Fruit fly (Drosophila melanogaster) whole organism, prepupa: ENCODE data around the gene CG9503.
A peak's percentile ranks its signal among the peaks of the same experiment; 100 is the strongest.

Experiments
- Blimp-1 ChIP-seq: fragments of 200-800 bp; sonication (Bioruptor generic); optimal IDR thresholded peaks from 3 replicates; lab custom pipeline; 2017; ENCODE audit warnings: missing biosample characterization, missing genetic modification characterization, mild to moderate bottlenecking, moderate library complexity, missing genetic modification reagents
- CG10631 ChIP-seq: fragments of 200-800 bp; sonication (Bioruptor generic); optimal IDR thresholded peaks from 2 replicates; lab custom pipeline; 2016; ENCODE audit warnings: missing biosample characterization, missing genetic modification characterization
- CG10669 ChIP-seq: fragments of 200-800 bp; sonication (Bioruptor generic); optimal IDR thresholded peaks from 3 replicates; lab custom pipeline; 2018; ENCODE audit warnings: missing biosample characterization, mild to moderate bottlenecking, missing genetic modification characterization, moderate library complexity
- CG11294 ChIP-seq: fragments of 200-800 bp; sonication (Bioruptor generic); IDR thresholded peaks from 2 replicates; pipeline ENCODE4 v1.3.6; 2022; ENCODE audit warnings: missing biosample characterization, missing genetic modification characterization
- CG11762 ChIP-seq: fragments of 200-800 bp; sonication (Bioruptor generic); optimal IDR thresholded peaks from 3 replicates; lab custom pipeline; 2016; ENCODE audit warnings: missing biosample characterization, missing genetic modification characterization; ENCODE audit not compliant: insufficient read depth
- CG11902 ChIP-seq: fragments of 200-800 bp; sonication (Bioruptor generic); optimal IDR thresholded peaks from 3 replicates; lab custom pipeline; 2016; ENCODE audit warnings: missing biosample characterization, missing genetic modification characterization
- CG1621 ChIP-seq: fragments of 200-800 bp; sonication (Bioruptor generic); optimal IDR thresholded peaks from 3 replicates; lab custom pipeline; 2018; ENCODE audit warnings: missing biosample characterization, mild to moderate bottlenecking, missing genetic modification characterization
- CG16779 ChIP-seq: fragments of 200-800 bp; sonication (Bioruptor generic); optimal IDR thresholded peaks from 3 replicates; lab custom pipeline; 2017; ENCODE audit warnings: missing biosample characterization, mild to moderate bottlenecking, missing genetic modification characterization
- CG3032 ChIP-seq: fragments of 200-800 bp; optimal IDR thresholded peaks from 2 replicates; lab custom pipeline; 2019; ENCODE audit warnings: missing biosample characterization, mild to moderate bottlenecking, missing genetic modification characterization, moderate library complexity
- CG31627 ChIP-seq: fragments of 200-800 bp; sonication (Bioruptor generic); optimal IDR thresholded peaks from 3 replicates; lab custom pipeline; 2016; ENCODE audit warnings: missing biosample characterization, missing genetic modification characterization
- CG34406 ChIP-seq: fragments of 200-800 bp; sonication (Bioruptor generic); optimal IDR thresholded peaks from 3 replicates; lab custom pipeline; 2016; ENCODE audit warnings: missing biosample characterization, missing genetic modification characterization
- CG3919 ChIP-seq: fragments of 200-800 bp; sonication (Bioruptor generic); optimal IDR thresholded peaks from 3 replicates; lab custom pipeline; 2016; ENCODE audit warnings: missing biosample characterization, missing genetic modification characterization
- CG6163 ChIP-seq: fragments of 200-800 bp; sonication (Bioruptor generic); IDR thresholded peaks from 3 replicates; pipeline ENCODE4 v1.3.6; 2022; ENCODE audit warnings: missing biosample characterization, missing genetic modification characterization
- CG6276 ChIP-seq: fragments of 200-800 bp; sonication (Bioruptor generic); optimal IDR thresholded peaks from 2 replicates; lab custom pipeline; 2017; ENCODE audit warnings: missing biosample characterization, mild to moderate bottlenecking, missing genetic modification characterization
- CG6792 ChIP-seq: fragments of 200-800 bp; sonication (Bioruptor generic); optimal IDR thresholded peaks from 3 replicates; lab custom pipeline; 2016; ENCODE audit warnings: missing biosample characterization, missing genetic modification characterization
- CG8119 ChIP-seq: fragments of 200-800 bp; sonication (Bioruptor generic); IDR thresholded peaks from 3 replicates; pipeline ENCODE4 v1.3.6; 2022; ENCODE audit warnings: missing biosample characterization, missing genetic modification characterization
- CG8632 ChIP-seq: fragments of 200-800 bp; sonication (Bioruptor generic); optimal IDR thresholded peaks from 3 replicates; lab custom pipeline; 2016; ENCODE audit warnings: missing biosample characterization, missing genetic modification characterization
- CG9139 ChIP-seq: fragments of 200-800 bp; sonication (Bioruptor generic); optimal IDR thresholded peaks from 3 replicates; lab custom pipeline; 2017; ENCODE audit warnings: missing biosample characterization, mild to moderate bottlenecking, missing genetic modification characterization
- Eip75B ChIP-seq: fragments of 200-800 bp; sonication (Bioruptor generic); optimal IDR thresholded peaks from 3 replicates; lab custom pipeline; 2016; ENCODE audit warnings: missing biosample characterization, missing genetic modification characterization
- Eip78C ChIP-seq: fragments of 200-800 bp; sonication (Bioruptor generic); peaks from one replicate; lab custom pipeline; 2016; ENCODE audit warnings: missing biosample characterization, missing genetic modification characterization
- Eip93F ChIP-seq: fragments of 200-800 bp; sonication (Bioruptor generic); optimal IDR thresholded peaks from 2 replicates; lab custom pipeline; 2016; ENCODE audit warnings: missing biosample characterization, mild to moderate bottlenecking, missing genetic modification characterization
- Ets21C ChIP-seq: fragments of 200-800 bp; sonication (Bioruptor generic); optimal IDR thresholded peaks from 3 replicates; lab custom pipeline; 2016; ENCODE audit warnings: missing biosample characterization, missing genetic modification characterization
- Ets96B ChIP-seq: fragments of 200-800 bp; optimal IDR thresholded peaks from 2 replicates; lab custom pipeline; 2019; ENCODE audit warnings: missing biosample characterization, mild to moderate bottlenecking, missing genetic modification characterization, moderate library complexity
- Gug ChIP-seq: fragments of 200-800 bp; sonication (Bioruptor generic); IDR thresholded peaks from 2 replicates; pipeline ENCODE4 v1.3.6; 2022; ENCODE audit warnings: missing biosample characterization, missing genetic modification characterization
- Hr38 ChIP-seq: sonication (Bioruptor generic); optimal IDR thresholded peaks from 2 replicates; lab custom pipeline; 2016; ENCODE audit warnings: missing biosample characterization, missing genetic modification characterization
- Hr39 ChIP-seq: fragments of 200-800 bp; sonication (Bioruptor generic); optimal IDR thresholded peaks from 2 replicates; lab custom pipeline; 2016; ENCODE audit warnings: missing biosample characterization, missing genetic modification characterization
- Hr4 ChIP-seq: fragments of 200-800 bp; sonication (Bioruptor generic); optimal IDR thresholded peaks from 3 replicates; lab custom pipeline; 2016; ENCODE audit warnings: missing biosample characterization, missing genetic modification characterization
- Lpt ChIP-seq: fragments of 200-800 bp; sonication (Bioruptor generic); optimal IDR thresholded peaks from 3 replicates; lab custom pipeline; 2016; ENCODE audit warnings: missing biosample characterization, missing genetic modification characterization
- OdsH ChIP-seq: fragments of 200-800 bp; sonication (Bioruptor generic); optimal IDR thresholded peaks from 3 replicates; lab custom pipeline; 2016; ENCODE audit warnings: missing biosample characterization, missing genetic modification characterization
- Smox ChIP-seq: fragments of 200-800 bp; sonication (Bioruptor generic); optimal IDR thresholded peaks from 3 replicates; lab custom pipeline; 2016; ENCODE audit warnings: missing biosample characterization, missing genetic modification characterization
- Sox14 ChIP-seq: fragments of 200-800 bp; sonication (Bioruptor generic); optimal IDR thresholded peaks from 3 replicates; lab custom pipeline; 2016; ENCODE audit warnings: missing biosample characterization, missing genetic modification characterization
- Sox15 ChIP-seq: fragments of 200-800 bp; sonication (Bioruptor generic); optimal IDR thresholded peaks from 3 replicates; lab custom pipeline; 2016; ENCODE audit warnings: missing biosample characterization, missing genetic modification characterization
- acj6 ChIP-seq: fragments of 200-800 bp; sonication (Bioruptor generic); optimal IDR thresholded peaks from 3 replicates; lab custom pipeline; 2016; ENCODE audit warnings: missing biosample characterization, missing genetic modification characterization
- cyc ChIP-seq: fragments of 200-800 bp; sonication (Bioruptor generic); optimal IDR thresholded peaks from 3 replicates; lab custom pipeline; 2016; ENCODE audit warnings: missing biosample characterization, missing genetic modification characterization
- eg ChIP-seq: fragments of 200-800 bp; sonication (Bioruptor generic); IDR thresholded peaks from 3 replicates; pipeline ENCODE4 v1.3.6; 2022; ENCODE audit warnings: missing biosample characterization, missing genetic modification characterization
- esn ChIP-seq: fragments of 200-800 bp; sonication (Bioruptor generic); optimal IDR thresholded peaks from 2 replicates; lab custom pipeline; 2016; ENCODE audit warnings: missing biosample characterization, mild to moderate bottlenecking, missing genetic modification characterization, moderate library complexity
- fd59A ChIP-seq: fragments of 200-800 bp; sonication (Bioruptor generic); optimal IDR thresholded peaks from 2 replicates; lab custom pipeline; 2017; ENCODE audit warnings: missing biosample characterization, mild to moderate bottlenecking, missing genetic modification characterization, missing genetic modification reagents
- fkh ChIP-seq: fragments of 200-800 bp; sonication (Bioruptor generic); optimal IDR thresholded peaks from 3 replicates; lab custom pipeline; 2017; ENCODE audit warnings: missing biosample characterization, mild to moderate bottlenecking, missing genetic modification characterization, moderate library complexity
- lz ChIP-seq: fragments of 200-800 bp; sonication (Bioruptor generic); optimal IDR thresholded peaks from 3 replicates; lab custom pipeline; 2016; ENCODE audit warnings: missing biosample characterization, missing genetic modification characterization
- net ChIP-seq: fragments of 200-800 bp; sonication (Bioruptor generic); optimal IDR thresholded peaks from 3 replicates; lab custom pipeline; 2016; ENCODE audit warnings: missing biosample characterization, missing genetic modification characterization
- pdm3 ChIP-seq: fragments of 200-800 bp; sonication (Bioruptor generic); optimal IDR thresholded peaks from 3 replicates; lab custom pipeline; 2016; ENCODE audit warnings: missing biosample characterization, missing genetic modification characterization
- salr ChIP-seq, 2 experiments: fragments of 200-800 bp; sonication (Bioruptor generic); optimal IDR thresholded peaks; 3 replicates each; lab custom pipeline; 2016 to 2018; ENCODE audit warnings: missing biosample characterization in 2 of 2, missing genetic modification characterization in 2 of 2, mild to moderate bottlenecking in 1 of 2
- spab ChIP-seq: fragments of 200-800 bp; sonication (Bioruptor generic); optimal IDR thresholded peaks from 2 replicates; lab custom pipeline; 2017; ENCODE audit warnings: missing biosample characterization, mild to moderate bottlenecking, missing genetic modification characterization, missing genetic modification reagents
- ss ChIP-seq, 2 experiments: fragments of 200-800 bp; sonication (Bioruptor generic); optimal IDR thresholded peaks; 2 replicates in 1 of 2; 3 replicates in 1 of 2; lab custom pipeline; 2017 to 2018; ENCODE audit warnings: mild to moderate bottlenecking in 2 of 2, missing biosample characterization in 2 of 2, missing genetic modification characterization in 2 of 2, moderate library complexity in 1 of 2
- svp ChIP-seq: fragments of 200-800 bp; sonication (Bioruptor generic); peaks from one replicate; lab custom pipeline; 2016; ENCODE audit warnings: missing biosample characterization, missing genetic modification characterization
- topi ChIP-seq: fragments of 200-800 bp; sonication (Bioruptor generic); optimal IDR thresholded peaks from 3 replicates; lab custom pipeline; 2016; ENCODE audit warnings: missing biosample characterization, missing genetic modification characterization
- vri ChIP-seq: fragments of 200-800 bp; sonication (Bioruptor generic); optimal IDR thresholded peaks from 3 replicates; lab custom pipeline; 2016; ENCODE audit warnings: missing biosample characterization, mild to moderate bottlenecking, missing genetic modification characterization

CG9503 gene

DNA sequence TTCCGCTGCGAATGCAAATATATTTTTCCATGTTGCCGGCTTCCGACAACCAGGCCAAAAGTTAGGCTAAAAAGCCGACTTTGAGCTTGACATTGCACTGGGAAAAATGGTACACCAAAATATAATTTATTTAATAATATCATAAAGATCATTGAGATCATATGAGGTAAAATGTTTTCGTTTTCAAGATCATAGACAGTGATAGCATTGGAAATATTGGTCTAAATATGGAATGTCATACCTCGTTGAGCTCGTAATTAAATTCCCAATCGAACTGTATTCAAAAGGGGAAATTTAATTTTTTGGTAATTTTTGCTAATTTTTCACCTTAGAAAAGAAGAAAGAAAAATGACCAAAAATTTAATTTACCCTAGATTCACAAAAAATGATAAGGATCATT lies 39.3 kb downstream of the CG9503 start (continued):
- no peak for TF ChIP-seq vri (GFP tag; lab: Kevin White, UChicago)
- no peak for TF ChIP-seq CG3919
- TF ChIP-seq Lpt (GFP tag; lab: Kevin White, UChicago), result no peak
- TF ChIP-seq fd59A (GFP tag; lab: Kevin White, UChicago), result no peak
- no peak for TF ChIP-seq fkh (GFP tag; lab: Kevin White, UChicago)
- TF ChIP-seq Gug (GFP tag; lab: Robert Waterston, UW), result no peak
- no peak for TF ChIP-seq topi (GFP tag; lab: Kevin White, UChicago)
- TF ChIP-seq Smox (GFP tag; lab: Kevin White, UChicago), result no peak
- no peak for TF ChIP-seq net
- TF ChIP-seq CG34406 (GFP tag; lab: Kevin White, UChicago), result peak; percentile 4
- no peak for TF ChIP-seq CG31627 (GFP tag; lab: Kevin White, UChicago)
- no peak for TF ChIP-seq CG8632 (GFP tag; lab: Kevin White, UChicago)
- TF ChIP-seq Eip75B (GFP tag; lab: Kevin White, UChicago), result no peak
- no peak for TF ChIP-seq cyc (GFP tag; lab: Kevin White, UChicago)
- TF ChIP-seq CG6163 (GFP tag; lab: Robert Waterston, UW), result no peak
- no peak for TF ChIP-seq lz

DNA sequence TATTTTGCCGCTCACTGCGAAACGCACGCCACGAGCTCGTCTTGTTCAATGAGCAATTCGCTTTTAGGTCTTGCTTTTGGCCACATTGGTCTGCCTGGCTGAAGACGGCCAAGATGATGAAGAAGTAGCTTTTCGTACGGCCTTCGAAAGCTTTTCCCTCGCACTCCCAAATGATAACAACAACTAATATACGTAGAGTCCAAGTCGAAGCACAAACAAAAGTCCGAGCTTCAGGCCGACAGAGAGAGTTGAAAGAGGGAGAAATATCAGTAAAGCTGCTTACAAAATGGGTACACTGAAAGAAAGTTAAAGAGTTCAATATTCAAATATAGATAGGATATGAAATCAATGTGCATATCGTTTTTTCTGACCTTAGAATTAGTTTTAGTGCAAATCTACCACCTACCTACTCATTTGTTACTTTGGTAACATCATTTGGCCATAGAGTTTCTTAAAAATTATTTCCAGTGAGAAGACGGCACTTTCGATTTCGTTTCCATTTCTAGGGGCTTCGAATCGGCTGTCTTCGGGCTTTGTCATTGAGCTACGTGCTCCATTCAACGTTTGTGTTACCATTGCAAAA lies 40.7 kb downstream of the CG9503 start, which contains the start of the genes CG45064 and CG45065:
CG45064 (minus strand) TSS at position 51 of the 583 bp plus-strand sequence.
CG45065 (minus strand) TSS at position 51 of the 583 bp plus-strand sequence.
- TF ChIP-seq CG11762 (GFP tag; lab: Kevin White, UChicago) (peak; percentile 85), CG10669 (GFP tag; lab: Kevin White, UChicago) (peak; percentile 66), salr (GFP tag; optimal IDR thresholded peaks at IDR 0.05; lab: Kevin White, UChicago) (peak in 1 of 2 experiments; percentile 57), CG6276 (peak; percentile 90), CG3919 (peak; percentile 89), CG31627 (GFP tag; lab: Kevin White, UChicago) (peak; percentile 88), CG10631 (peak; percentile 84), vri (GFP tag; lab: Kevin White, UChicago) (peak; percentile 73), Eip93F (GFP tag; lab: Kevin White, UChicago) (peak; percentile 36), CG3032 (tag; lab: Kevin White, UChicago) (peak; percentile 64), OdsH (peak; percentile 89), fd59A (GFP tag; lab: Kevin White, UChicago) (peak; percentile 21), cyc (GFP tag; lab: Kevin White, UChicago) (peak; percentile 84), esn (GFP tag; lab: Kevin White, UChicago) (peak; percentile 92), lz (peak; percentile 86), acj6 (peak; percentile 86), net (peak; percentile 88), CG8119 (GFP tag; lab: Robert Waterston, UW) (peak; percentile 94), Eip75B (GFP tag; lab: Kevin White, UChicago) (peak; percentile 90), CG6792 (GFP tag; lab: Kevin White, UChicago) (peak; percentile 91), Eip78C (GFP tag; lab: Kevin White, UChicago) (peak; percentile 97), Ets96B (peak; percentile 63), ss (GFP tag; optimal IDR thresholded peaks at IDR 0.05; lab: Kevin White, UChicago) (peak; percentile 17 to 70), eg (GFP tag; lab: Robert Waterston, UW) (peak; percentile 94), fkh (GFP tag; lab: Kevin White, UChicago) (peak; percentile 8), CG11294 (GFP tag; lab: Robert Waterston, UW) (peak; percentile 62; the same call in 1 of the 2 replicates), spab (GFP tag; lab: Kevin White, UChicago) (peak; percentile 45), Sox14 (peak; percentile 85), Gug (GFP tag; lab: Robert Waterston, UW) (peak; percentile 83), svp (GFP tag; lab: Kevin White, UChicago) (peak; percentile 67), Hr38 (GFP tag; lab: Kevin White, UChicago) (peak; percentile 41), topi (GFP tag; lab: Kevin White, UChicago) (peak; percentile 85), Ets21C (GFP tag; lab: Kevin White, UChicago) (peak; percentile 76), CG34406 (GFP tag; lab: Kevin White, UChicago) (peak; percentile 90), Sox15 (GFP tag; lab: Kevin White, UChicago) (peak; percentile 86), pdm3 (GFP tag; lab: Kevin White, UChicago) (peak; percentile 91), Blimp-1 (GFP tag; lab: Kevin White, UChicago) (peak; percentile 98), CG16779 (peak; percentile 52), CG11902 (peak; percentile 80), CG8632 (GFP tag; lab: Kevin White, UChicago) (peak; percentile 88), CG1621 (tag; lab: Kevin White, UChicago) (no peak), CG9139 (GFP tag; lab: Kevin White, UChicago) (no peak), Hr4 (GFP tag; lab: Kevin White, UChicago) (peak; percentile 97), Hr39 (GFP tag; lab: Kevin White, UChicago) (peak; percentile 89)
